Fruit fly (Drosophila melanogaster) Kc167 (cell line): ENCODE results near the gene CG4617.

Experiments used
- Myc ChIP-seq: fragments of >200 bp; optimal IDR thresholded peaks from 2 replicates; lab custom pipeline; 2017; ENCODE audit warnings: missing external identifiers
- Sin3A ChIP-seq: fragments of >200 bp; optimal IDR thresholded peaks from 2 replicates; lab custom pipeline; 2018; ENCODE audit warnings: missing external identifiers
- h ChIP-seq: fragments of >200 bp; optimal IDR thresholded peaks from 3 replicates; lab custom pipeline; 2018; ENCODE audit warnings: missing external identifiers
- insv ChIP-seq: fragments of >200 bp; optimal IDR thresholded peaks from 3 replicates; lab custom pipeline; 2018; ENCODE audit warnings: missing external identifiers
- psq ChIP-seq: fragments of >200 bp; optimal IDR thresholded peaks from 2 replicates; lab custom pipeline; 2017; ENCODE audit warnings: missing external identifiers
- ttk ChIP-seq: sonication (Bioruptor generic); optimal IDR thresholded peaks from 2 replicates; lab custom pipeline; 2017; ENCODE audit warnings: missing external identifiers

The CG4617 gene

DNA sequence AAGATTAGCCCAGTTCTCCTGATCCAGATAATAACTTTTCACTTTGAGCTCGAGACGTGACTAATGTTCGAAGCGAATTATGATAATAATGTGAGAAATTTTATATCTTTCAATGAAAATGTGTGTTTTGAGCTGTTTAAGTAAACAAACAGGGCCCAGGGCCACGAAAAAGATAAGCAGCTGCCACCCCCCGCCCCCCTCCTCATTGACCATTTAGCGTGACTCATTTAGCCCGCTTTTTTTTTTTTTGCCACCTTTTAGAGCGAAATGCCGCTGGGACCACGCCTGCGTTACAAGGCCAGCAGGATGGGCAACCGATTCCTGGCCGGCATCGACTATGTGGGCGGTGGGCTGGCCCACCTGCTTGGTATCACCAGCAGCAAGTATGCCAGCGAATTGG is 1.2 kb upstream of the CG4617 start:
- TF ChIP-seq ttk (lab: Kevin White, UChicago) (no peak), Sin3A (lab: Kevin White, UChicago) (no peak), Myc (lab: Kevin White, UChicago) (no peak), insv (lab: Kevin White, UChicago) (no peak), psq (lab: Kevin White, UChicago) (no peak), h (lab: Kevin White, UChicago) (no peak)

DNA sequence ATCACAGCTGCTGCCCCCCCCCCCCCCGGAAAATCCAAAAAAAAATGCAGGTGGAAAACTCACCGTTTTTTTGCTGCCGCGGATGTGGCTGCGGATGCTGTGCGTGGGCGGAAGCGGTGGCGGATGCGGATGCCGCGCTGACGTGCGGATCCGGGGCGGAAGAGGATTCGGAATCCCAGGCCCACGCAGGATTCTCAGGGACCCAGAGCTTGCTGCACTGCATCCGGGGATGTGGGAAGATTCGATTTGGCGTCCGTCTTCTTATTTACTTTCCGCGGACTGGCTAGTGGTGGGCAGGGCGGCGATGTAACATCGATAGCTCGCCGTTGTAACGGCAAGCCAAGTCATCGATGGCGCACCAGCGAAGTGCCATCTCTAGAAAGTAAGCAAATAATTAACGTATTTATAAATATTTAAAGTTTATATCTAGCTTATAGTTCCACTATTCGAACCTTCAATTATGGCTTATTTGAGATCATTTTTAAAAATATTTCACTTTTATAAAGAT is 2.2 kb downstream of the CG4617 start, which contains the start of gene CG4615:
Gene CG4615 (minus strand): TSS at position 288 of the 508 bp plus-strand sequence.
- TF ChIP-seq psq (lab: Kevin White, UChicago) (no peak), ttk (lab: Kevin White, UChicago) (no peak), Myc (lab: Kevin White, UChicago) (no peak), h (lab: Kevin White, UChicago) (no peak)

DNA sequence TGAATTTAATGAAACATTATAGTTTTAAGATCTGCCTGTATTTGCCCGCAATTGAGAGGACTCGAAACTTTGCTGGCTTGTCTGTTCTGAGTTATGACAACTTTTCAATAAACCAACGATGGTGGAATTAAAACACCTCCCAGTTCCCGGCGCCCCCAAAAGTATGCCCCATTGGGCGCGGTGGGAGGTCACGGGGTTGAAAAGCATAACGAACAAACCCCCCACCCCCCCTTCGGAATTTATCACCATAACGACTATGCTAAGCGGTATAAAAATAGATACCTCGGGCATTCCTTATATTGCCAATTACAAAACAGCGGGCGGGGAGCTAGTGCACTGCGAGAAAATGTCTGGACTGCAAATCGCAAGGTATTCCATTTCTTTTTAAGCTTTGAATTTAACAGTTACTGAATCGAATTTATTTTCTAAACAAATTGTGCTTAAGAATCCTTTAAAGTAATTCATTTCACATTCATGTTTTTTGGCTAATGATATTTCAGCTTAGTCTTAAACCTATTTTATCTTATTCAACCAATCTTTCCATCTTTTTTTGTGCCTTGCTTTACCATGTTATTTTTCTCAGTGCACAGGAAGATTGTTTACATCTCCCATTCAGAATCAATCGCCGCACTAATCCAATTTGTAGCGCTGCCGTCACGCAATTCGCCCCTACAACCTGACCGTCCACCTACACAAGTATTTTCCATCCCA is 2.8 kb downstream of the CG4617 start:
- TF ChIP-seq psq (lab: Kevin White, UChicago) (no peak), Sin3A (lab: Kevin White, UChicago) (no peak), insv (lab: Kevin White, UChicago) (no peak), h (lab: Kevin White, UChicago) (no peak), ttk (lab: Kevin White, UChicago) (no peak), Myc (lab: Kevin White, UChicago) (no peak)

DNA sequence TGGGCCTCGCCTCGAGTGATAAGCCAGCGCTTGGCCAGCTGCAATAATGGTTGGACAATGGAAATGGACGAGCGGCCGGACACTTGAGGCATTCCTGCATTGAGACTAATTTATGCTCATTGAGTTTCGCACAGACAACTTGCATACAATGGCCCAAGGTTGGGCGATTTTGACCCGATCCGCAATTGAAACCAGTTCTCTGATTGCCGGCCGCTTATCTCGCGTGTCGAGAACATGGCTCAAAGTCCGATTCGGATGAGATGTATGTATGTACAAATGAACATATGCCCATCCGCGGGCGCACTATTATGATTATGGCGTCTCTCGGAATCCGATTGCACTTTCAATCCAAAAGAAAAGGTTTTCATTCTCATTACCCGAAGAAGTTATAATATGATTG is 3.6 kb downstream of the CG4617 start:
- TF ChIP-seq h (lab: Kevin White, UChicago) (no peak), ttk (lab: Kevin White, UChicago) (no peak), psq (lab: Kevin White, UChicago) (no peak), insv (lab: Kevin White, UChicago) (no peak), Myc (lab: Kevin White, UChicago) (no peak), Sin3A (lab: Kevin White, UChicago) (no peak)

DNA sequence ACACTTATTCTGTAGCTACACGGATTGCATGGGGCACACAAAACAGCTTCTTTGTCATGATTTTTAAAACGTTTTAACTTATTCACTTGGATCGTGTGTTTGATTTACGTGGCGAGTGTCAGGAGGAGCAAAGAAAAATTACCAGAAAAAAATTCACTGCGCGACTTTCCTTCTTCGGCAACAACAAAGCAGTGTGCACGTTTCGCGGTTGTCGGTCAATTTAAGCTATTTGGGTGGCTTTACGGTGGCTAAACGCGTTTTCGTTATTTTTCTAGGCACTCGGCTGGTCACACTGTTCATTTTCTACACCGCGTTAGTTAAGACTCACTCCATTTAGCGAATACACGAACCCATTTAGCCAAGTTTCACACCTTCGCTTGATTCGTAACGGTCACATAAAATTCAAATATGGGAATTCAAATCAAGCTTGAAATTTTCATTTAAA is 6.4 kb downstream of the CG4617 start, which contains the start of gene Sxl:
Gene Sxl (minus strand): TSS at position 195 of the 445 bp plus-strand sequence.
- no peak for TF ChIP-seq Sin3A (lab: Kevin White, UChicago)
- TF ChIP-seq insv (lab: Kevin White, UChicago), result no peak
- no peak for TF ChIP-seq h (lab: Kevin White, UChicago)
- TF ChIP-seq psq (lab: Kevin White, UChicago), result no peak
- TF ChIP-seq ttk (lab: Kevin White, UChicago), result no peak
- no peak for TF ChIP-seq Myc (lab: Kevin White, UChicago)

DNA sequence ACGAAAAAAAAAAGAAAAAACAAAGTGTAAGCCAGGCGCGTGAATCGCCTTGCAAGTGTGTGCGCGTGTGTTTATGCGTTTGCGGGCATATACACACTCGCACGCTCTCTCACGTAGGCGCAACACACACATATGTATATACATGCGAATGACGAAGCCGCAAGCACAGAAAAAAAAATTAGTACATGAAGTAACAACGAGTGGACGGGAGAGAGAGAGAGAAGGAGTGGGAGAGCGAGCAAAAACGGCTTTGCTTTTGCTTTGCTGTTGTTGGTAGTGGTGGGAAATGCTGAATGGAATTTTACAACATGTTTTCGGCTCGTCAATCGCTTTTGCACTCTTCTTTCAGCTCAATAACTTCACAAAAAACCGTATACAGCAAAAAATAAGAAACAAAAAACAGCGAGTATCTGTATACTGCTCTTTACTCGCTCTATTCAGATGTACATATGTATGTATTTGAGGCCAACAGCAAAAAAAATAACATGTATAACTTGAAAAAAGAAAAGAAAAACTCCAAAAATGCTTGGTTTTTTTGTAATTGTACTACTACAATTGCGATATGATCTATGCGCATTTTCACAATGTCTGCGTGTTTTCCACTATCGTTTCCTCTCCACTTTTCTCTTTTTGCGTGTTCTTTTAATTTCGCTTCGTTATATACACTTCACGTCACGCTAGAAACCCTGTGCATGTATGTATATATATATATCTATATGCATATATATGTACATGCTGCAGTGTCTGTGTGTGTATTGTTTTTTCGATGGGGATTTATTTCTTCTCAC is 7.0 kb downstream of the CG4617 start:
- TF ChIP-seq ttk (lab: Kevin White, UChicago) (no peak), h (lab: Kevin White, UChicago) (no peak), insv (lab: Kevin White, UChicago) (no peak), Sin3A (lab: Kevin White, UChicago) (no peak), psq (lab: Kevin White, UChicago) (no peak), Myc (lab: Kevin White, UChicago) (no peak)

DNA sequence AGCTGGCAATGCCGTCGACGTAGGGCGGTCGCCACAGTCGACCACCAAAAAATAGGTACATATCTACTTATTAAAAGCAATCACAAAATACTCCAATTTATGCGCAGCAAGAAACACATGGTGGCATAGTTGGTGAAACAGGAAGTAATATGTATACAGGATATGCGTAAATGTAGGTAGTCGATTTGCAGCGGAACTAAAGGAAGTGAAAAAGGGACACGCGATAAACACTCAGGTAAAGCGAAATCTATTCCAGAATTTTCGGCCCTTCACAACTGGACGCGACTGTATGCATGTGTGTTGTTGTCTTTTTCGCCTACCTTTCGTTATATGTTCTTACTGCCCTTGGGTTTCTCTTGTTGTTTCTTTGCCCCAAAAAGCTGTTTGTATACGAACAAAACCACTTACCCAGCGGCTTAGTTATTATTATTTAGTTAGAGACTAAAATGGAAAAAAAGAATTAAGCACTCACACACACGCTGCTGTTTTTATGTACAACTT is 7.7 kb downstream of the CG4617 start:
- TF ChIP-seq ttk (lab: Kevin White, UChicago) (no peak), Myc (lab: Kevin White, UChicago) (no peak), psq (lab: Kevin White, UChicago) (no peak), Sin3A (lab: Kevin White, UChicago) (no peak), insv (lab: Kevin White, UChicago) (no peak), h (lab: Kevin White, UChicago) (no peak)

DNA sequence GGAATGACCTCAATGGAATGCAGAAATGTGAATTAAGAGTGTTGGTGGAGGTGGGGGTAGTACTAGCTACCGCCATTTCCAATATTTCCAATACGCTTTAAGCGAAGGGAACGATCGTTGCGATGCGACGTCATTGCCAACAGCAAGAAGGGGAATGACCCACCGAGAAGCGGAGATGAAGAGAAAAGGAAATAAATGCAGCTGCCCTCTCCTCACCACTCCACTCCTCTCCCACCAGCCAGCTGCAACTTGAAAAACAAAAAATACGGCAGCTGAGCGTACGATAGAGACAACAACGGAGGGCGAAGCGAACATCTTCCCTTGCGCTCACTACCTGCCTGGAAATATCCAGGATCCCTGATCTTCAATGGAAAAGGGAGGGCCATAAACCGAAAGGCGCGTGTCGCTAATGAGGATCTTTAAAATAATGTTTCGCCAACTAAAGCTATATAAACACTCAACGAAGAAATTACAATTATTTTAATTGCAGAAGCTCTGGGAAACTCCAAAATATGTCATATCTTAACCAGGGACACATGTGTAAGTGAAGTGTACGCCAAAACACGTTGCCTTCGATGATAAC is 8.3 kb downstream of the CG4617 start:
- TF ChIP-seq Sin3A (lab: Kevin White, UChicago), result no peak
- TF ChIP-seq h (lab: Kevin White, UChicago), result no peak
- no peak for TF ChIP-seq psq (lab: Kevin White, UChicago)
- TF ChIP-seq insv (lab: Kevin White, UChicago), result no peak
- no peak for TF ChIP-seq Myc (lab: Kevin White, UChicago)
- no peak for TF ChIP-seq ttk (lab: Kevin White, UChicago)

DNA sequence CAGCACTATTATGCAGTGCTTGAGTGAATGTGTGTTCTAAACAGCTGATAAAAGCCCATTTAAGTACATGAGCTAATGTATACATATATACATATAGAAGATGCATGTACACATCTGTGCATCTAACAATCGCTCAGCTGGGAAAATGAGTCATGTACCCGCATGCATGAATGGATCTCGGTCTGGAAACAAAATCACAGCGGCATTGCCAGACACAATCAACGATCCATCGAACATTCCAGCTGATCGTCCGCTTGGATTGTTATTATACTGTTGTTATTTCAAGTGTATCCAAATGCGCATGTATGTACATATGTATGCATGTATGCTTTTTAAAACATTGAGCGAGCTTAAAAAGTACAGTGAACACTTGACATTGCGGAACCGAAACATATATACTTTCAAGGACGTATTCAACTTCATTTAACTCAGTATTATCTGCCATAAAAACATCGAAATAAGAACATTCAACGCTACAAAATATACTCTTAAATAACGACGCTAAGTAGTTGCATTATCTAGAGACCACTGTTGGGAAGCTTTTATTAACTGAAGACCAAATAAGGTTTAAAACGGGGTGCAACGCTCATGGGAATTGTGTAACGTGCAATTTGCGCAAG is 8.9 kb downstream of the CG4617 start:
- TF ChIP-seq psq (lab: Kevin White, UChicago) (no peak), h (lab: Kevin White, UChicago) (no peak), ttk (lab: Kevin White, UChicago) (no peak), Sin3A (lab: Kevin White, UChicago) (no peak), Myc (lab: Kevin White, UChicago) (no peak), insv (lab: Kevin White, UChicago) (no peak)

DNA sequence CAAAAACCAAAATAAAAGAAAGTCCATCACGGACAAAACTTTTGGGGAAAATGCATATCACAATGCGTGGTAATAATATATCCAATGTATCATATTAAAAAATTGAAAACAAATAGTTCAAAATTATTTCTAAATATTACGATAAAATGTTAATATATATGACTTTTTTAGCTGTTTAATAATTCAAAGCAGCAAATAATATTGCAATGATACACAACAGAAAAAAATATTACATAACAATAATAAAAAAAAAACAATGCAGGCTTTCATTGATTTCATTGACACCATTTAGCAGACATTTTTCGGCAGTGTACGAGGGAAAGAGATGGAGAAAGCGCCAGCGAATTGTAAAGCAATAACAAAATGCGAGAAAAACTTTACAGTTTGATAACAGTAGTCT is 9.4 kb downstream of the CG4617 start:
- TF ChIP-seq h (lab: Kevin White, UChicago), result no peak
- no peak for TF ChIP-seq psq (lab: Kevin White, UChicago)
- TF ChIP-seq Myc (lab: Kevin White, UChicago), result no peak
- no peak for TF ChIP-seq Sin3A (lab: Kevin White, UChicago)
- TF ChIP-seq ttk (lab: Kevin White, UChicago), result no peak
- TF ChIP-seq insv (lab: Kevin White, UChicago), result no peak
